Fruit fly (Drosophila melanogaster): ENCODE results near the gene CG13711.

Gene CG13711

DNA sequence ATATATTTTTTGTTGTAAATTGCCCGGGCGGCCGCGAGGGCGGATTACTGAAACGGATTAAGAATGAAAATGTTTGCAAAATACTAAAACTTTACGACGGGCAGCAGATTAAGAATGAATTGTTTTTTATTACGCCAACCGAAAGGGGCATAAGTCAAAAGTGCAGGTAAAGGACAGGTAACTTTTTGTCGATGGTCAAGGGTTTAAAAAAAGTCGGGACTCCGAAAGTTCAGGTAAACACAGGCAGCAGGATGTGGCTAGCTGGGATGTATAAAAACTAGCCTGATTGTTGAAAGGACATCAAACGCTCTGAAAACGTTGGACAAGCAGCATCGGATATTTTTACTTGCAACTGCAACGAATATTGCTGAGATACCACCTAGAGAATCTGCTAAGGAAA lies at the start of gene CG13711:
TSS of gene CG13711 (plus strand) at position 301 of the 400 bp plus-strand sequence.
- TF ChIP-seq Pif1A (GFP tag; optimal IDR thresholded peaks at IDR 0.05) (no peak), CG15710 (tag; optimal IDR thresholded peaks at IDR 0.05) (no peak), Ets98B (GFP tag; IDR thresholded peaks at IDR 0.05) (no peak), rn (GFP tag; IDR thresholded peaks at IDR 0.05) (no peak), CG9948 (tag; optimal IDR thresholded peaks at IDR 0.05) (no peak), CG8159 (tag; optimal IDR thresholded peaks at IDR 0.05) (no peak), EcR (GFP tag; optimal IDR thresholded peaks at IDR 0.05) (no peak), CG32121 (GFP tag; IDR thresholded peaks at IDR 0.05) (no peak), Snoo (tag; optimal IDR thresholded peaks at IDR 0.05) (no peak), CG8301 (tag; optimal IDR thresholded peaks at IDR 0.05) (no peak), fd96Ca (GFP tag; IDR thresholded peaks at IDR 0.05) (no peak), Pif1B (GFP tag; optimal IDR thresholded peaks at IDR 0.05) (no peak), CG34367 (tag; optimal IDR thresholded peaks at IDR 0.05) (no peak), CG10348 (GFP tag; IDR thresholded peaks at IDR 0.05) (no peak), CG17806 (tag; optimal IDR thresholded peaks at IDR 0.05) (no peak)

DNA sequence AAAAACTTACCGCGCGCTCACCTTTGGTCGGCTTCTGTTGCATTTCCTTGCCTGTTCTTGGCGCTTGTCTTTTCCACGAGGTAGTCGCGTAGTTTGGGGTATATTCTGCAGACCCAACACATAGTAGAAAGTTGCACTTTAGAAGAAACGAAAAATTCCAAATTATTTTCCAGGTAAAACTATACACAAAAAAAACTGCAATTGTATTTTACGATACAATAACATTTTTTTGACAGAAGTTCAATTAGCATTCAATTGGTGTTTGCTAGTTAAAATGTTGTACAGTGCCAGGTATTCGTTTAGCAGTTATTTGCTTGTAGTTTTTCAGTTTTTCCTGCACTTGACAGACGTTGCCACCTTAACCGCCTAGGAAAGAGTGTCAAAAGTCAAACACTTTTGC lies 49.1 kb upstream of the CG13711 start:
- no peak for TF ChIP-seq CG34367 (tag; optimal IDR thresholded peaks at IDR 0.05)
- no peak for TF ChIP-seq gl (tag; optimal IDR thresholded peaks at IDR 0.05)
- TF ChIP-seq EcR (GFP tag; optimal IDR thresholded peaks at IDR 0.05), result no peak
- TF ChIP-seq CG8301 (tag; optimal IDR thresholded peaks at IDR 0.05), result peak; percentile 59
- TF ChIP-seq Snoo (tag; optimal IDR thresholded peaks at IDR 0.05), result no peak
- 0 out of 3 replicates have a peak, but pooled peaks have one; percentile 23 for TF ChIP-seq fd96Ca (GFP tag; IDR thresholded peaks at IDR 0.05)
- no peak for TF ChIP-seq Pif1B (GFP tag; optimal IDR thresholded peaks at IDR 0.05)
- peak; percentile 62 for TF ChIP-seq CG14655 (GFP tag; optimal IDR thresholded peaks at IDR 0.05)

DNA sequence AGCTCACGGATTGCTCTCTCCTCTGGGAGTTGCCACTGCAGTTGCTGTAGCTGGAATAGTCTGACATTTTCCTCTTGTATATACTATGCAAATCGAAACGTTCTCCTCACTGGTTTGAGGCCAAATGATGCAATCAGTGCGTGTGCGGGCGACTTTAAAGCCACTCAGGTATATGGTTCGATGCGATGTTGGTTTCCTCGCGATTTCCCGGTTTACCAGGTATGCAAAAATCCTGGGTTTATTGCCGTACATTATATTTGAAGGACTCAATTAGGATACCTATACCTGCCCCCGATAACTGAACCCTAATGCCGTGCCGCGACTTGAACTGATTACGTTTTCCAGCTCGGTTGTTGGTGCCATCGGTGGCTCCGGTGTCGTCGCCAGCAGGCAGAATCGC lies 47.9 kb upstream of the CG13711 start, which contains the start of gene CG13712:
TSS of gene CG13712 (minus strand) at position 101 of the 400 bp plus-strand sequence.
- TF ChIP-seq CG10348 (GFP tag; IDR thresholded peaks at IDR 0.05) (no peak), gl (tag; optimal IDR thresholded peaks at IDR 0.05) (no peak), CG4496 (GFP tag; IDR thresholded peaks at IDR 0.05) (no peak), EcR (GFP tag; optimal IDR thresholded peaks at IDR 0.05) (no peak), Snoo (tag; optimal IDR thresholded peaks at IDR 0.05) (no peak), CG8159 (tag; optimal IDR thresholded peaks at IDR 0.05) (no peak), CG32121 (GFP tag; IDR thresholded peaks at IDR 0.05) (no peak), CG15710 (tag; optimal IDR thresholded peaks at IDR 0.05) (no peak), CG8301 (tag; optimal IDR thresholded peaks at IDR 0.05) (no peak), CG34367 (tag; optimal IDR thresholded peaks at IDR 0.05) (no peak), CG13204 (GFP tag; optimal IDR thresholded peaks at IDR 0.05) (no peak), fd96Ca (GFP tag; IDR thresholded peaks at IDR 0.05) (no peak), CG12605 (GFP tag; IDR thresholded peaks at IDR 0.05) (no peak), D1 (tag; optimal IDR thresholded peaks at IDR 0.05) (no peak), CG17806 (tag; optimal IDR thresholded peaks at IDR 0.05) (no peak), CG14655 (GFP tag; optimal IDR thresholded peaks at IDR 0.05) (no peak), Pif1B (GFP tag; optimal IDR thresholded peaks at IDR 0.05) (no peak)

DNA sequence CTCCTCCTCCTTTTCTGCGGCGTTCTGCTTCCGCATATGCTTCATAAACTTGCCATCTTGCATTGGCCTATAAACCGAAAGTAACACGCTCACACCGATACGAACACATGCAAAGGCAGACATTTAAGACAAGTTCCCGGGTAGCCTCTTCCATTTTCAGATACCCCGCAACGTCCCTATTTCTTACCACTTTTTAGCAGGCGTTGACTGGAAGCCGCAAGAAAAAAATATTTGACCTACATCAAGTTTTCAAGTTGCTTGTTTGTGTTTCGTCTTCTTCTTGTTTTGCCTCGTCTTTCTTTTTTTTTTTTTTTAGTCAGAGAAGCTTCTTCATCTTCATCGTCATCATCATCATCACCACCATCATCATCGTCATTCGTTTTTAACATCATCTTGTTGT lies 37.9 kb upstream of the CG13711 start:
- TF ChIP-seq Ets98B (GFP tag; IDR thresholded peaks at IDR 0.05) (no peak), gl (tag; optimal IDR thresholded peaks at IDR 0.05) (no peak), rn (GFP tag; IDR thresholded peaks at IDR 0.05) (no peak), Pif1A (GFP tag; optimal IDR thresholded peaks at IDR 0.05) (no peak), CG8301 (tag; optimal IDR thresholded peaks at IDR 0.05) (no peak), EcR (GFP tag; optimal IDR thresholded peaks at IDR 0.05) (peak; percentile 49), CG34367 (tag; optimal IDR thresholded peaks at IDR 0.05) (no peak), CG10348 (GFP tag; IDR thresholded peaks at IDR 0.05) (no peak)

DNA sequence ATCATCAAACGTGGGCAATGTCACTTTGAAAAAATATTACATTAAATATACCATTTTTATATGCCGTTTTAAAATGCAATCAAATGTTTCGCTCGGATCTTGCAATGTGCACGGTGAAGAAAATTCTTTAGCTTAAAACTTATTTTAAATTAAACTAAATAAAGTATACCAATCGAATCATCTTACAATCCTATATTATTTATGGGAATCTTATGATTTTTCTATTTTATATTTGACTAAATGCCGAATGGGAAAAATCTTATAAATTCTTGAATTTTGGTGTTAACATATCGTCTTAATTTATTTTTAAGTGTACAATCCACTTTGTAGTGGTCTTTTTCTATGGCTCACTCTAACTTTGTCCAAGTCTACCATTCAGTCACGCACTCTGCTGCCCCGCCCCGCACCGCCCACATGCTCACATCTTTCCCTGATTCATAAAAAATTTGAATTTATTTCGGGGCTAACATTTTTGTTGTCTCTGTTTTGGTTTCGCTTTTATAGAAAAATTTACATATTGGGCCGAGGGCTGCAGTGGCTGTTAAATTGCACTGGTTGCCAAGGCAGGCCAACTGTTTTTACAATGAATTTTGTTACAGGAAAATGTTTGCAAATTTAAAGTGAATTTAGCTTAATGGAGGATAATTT lies 37.0 kb upstream of the CG13711 start:
- TF ChIP-seq CG14655 (GFP tag; optimal IDR thresholded peaks at IDR 0.05) (peak; percentile 33), CG10348 (GFP tag; IDR thresholded peaks at IDR 0.05) (no peak), CG8301 (tag; optimal IDR thresholded peaks at IDR 0.05) (peak; percentile 44), CG32121 (GFP tag; IDR thresholded peaks at IDR 0.05) (no peak)

DNA sequence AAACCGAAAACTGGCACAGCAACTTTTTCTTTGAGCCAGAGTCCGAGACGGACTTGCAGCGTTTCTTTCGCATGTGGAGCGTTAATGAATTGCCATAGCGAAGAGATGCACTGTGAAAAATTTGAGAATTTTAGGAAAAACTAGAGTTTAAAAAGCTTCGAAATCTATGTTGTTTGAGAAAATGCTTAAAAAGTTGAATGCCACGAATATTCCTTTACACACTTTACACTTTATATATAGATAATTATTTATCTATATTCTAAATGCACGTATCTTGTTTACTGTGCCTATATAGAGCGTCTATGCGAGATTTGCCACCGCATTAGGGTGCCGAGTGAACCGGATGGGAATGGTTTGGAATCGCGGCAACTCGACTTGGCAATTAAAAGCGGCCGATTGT lies 35.8 kb upstream of the CG13711 start:
- TF ChIP-seq rn (GFP tag; IDR thresholded peaks at IDR 0.05) (peak; percentile 79), Snoo (tag; optimal IDR thresholded peaks at IDR 0.05) (no peak), CG17806 (tag; optimal IDR thresholded peaks at IDR 0.05) (peak; percentile 74), CG10348 (GFP tag; IDR thresholded peaks at IDR 0.05) (peak; percentile 55; the same call in 1 of the 2 replicates), CG8159 (tag; optimal IDR thresholded peaks at IDR 0.05) (peak; percentile 68), CG4496 (GFP tag; IDR thresholded peaks at IDR 0.05) (peak; percentile 92), CG13204 (GFP tag; optimal IDR thresholded peaks at IDR 0.05) (no peak), Pif1B (GFP tag; optimal IDR thresholded peaks at IDR 0.05) (peak; percentile 72), CG34367 (tag; optimal IDR thresholded peaks at IDR 0.05) (peak; percentile 52), EcR (GFP tag; optimal IDR thresholded peaks at IDR 0.05) (no peak), CG12605 (GFP tag; IDR thresholded peaks at IDR 0.05) (peak; percentile 81), gl (tag; optimal IDR thresholded peaks at IDR 0.05) (no peak), CG9948 (tag; optimal IDR thresholded peaks at IDR 0.05) (peak; percentile 76), CG15710 (tag; optimal IDR thresholded peaks at IDR 0.05) (peak; percentile 54), D1 (tag; optimal IDR thresholded peaks at IDR 0.05) (peak; percentile 12), fd96Ca (GFP tag; IDR thresholded peaks at IDR 0.05) (peak; percentile 69), CG8301 (tag; optimal IDR thresholded peaks at IDR 0.05) (peak; percentile 86), Pif1A (GFP tag; optimal IDR thresholded peaks at IDR 0.05) (peak; percentile 68), CG14655 (GFP tag; optimal IDR thresholded peaks at IDR 0.05) (peak; percentile 85), Ets98B (GFP tag; IDR thresholded peaks at IDR 0.05) (peak; percentile 91), CG32121 (GFP tag; IDR thresholded peaks at IDR 0.05) (peak; percentile 93)
